Worm (Caenorhabditis elegans): ENCODE measurements around the gene C50C3.5.

C50C3.5 gene

DNA sequence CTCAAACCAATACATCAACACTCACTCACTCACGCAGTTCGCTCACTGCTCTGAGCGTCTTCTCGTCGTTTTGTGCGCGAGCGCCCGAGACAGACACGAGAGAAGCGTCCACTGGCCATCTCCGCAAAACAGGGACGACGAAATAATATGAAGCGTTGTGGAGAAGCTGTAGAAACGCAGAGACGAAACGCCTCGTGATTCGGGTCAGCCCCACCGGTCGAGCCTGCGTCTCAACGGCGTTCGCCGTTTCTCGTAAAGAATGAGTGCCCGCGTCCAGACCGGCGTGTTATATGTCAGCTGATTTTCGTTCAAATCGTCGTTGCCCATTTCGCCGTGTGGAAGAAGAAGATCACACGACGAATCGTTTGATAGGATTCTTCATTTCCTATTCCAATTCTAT, 48.5 kb downstream of the C50C3.5 start, which contains the start of gene fbxl-1 (continued):
- TF ChIP-seq ceh-28 (tag; optimal IDR thresholded peaks at IDR 0.05) = peak; percentile 33
- peak; percentile 93 for TF ChIP-seq jun-1 (tag; optimal IDR thresholded peaks at IDR 0.05)
- TF ChIP-seq skn-1 (tag; optimal IDR thresholded peaks at IDR 0.05) = no peak
- peak; percentile 20 for TF ChIP-seq tbx-2 (tag; optimal IDR thresholded peaks at IDR 0.05)
- peak; percentile 47 for TF ChIP-seq fkh-10 (GFP tag; optimal IDR thresholded peaks at IDR 0.05)
- TF ChIP-seq nhr-11 (tag; optimal IDR thresholded peaks at IDR 0.05) = no peak
- peak; percentile 94 for TF ChIP-seq hmg-11 (tag; optimal IDR thresholded peaks at IDR 0.05)

DNA sequence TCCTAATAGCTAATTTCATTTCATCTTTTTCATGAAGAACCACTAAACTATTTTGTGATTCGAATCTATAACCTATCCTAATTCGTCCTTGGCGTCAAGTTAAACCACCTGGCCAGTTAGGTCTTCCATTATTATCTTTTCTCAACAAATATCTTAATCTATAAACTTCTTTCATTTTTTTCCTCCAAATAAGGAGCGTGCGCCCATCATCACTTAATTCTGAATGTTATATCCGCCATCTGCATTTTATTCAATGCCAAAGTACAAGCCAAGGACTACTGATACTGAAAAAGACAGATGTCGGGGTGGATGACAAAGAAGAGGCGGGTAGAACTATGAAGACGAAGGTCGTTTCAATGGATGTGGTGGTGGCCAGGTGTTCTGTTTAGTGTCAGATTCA, 49.9 kb downstream of the C50C3.5 start:
- TF ChIP-seq zag-1 (tag; optimal IDR thresholded peaks at IDR 0.05) (no peak), nhr-25 (tag; optimal IDR thresholded peaks at IDR 0.05) (peak; percentile 48), ZK546.5 (tag; optimal IDR thresholded peaks at IDR 0.05) (no peak), nhr-11 (tag; optimal IDR thresholded peaks at IDR 0.05) (no peak), pha-4 (tag; optimal IDR thresholded peaks at IDR 0.05) (no peak), egl-5 (tag; optimal IDR thresholded peaks at IDR 0.05) (peak; percentile 25), nhr-23 (tag; optimal IDR thresholded peaks at IDR 0.05) (peak; percentile 2)

DNA sequence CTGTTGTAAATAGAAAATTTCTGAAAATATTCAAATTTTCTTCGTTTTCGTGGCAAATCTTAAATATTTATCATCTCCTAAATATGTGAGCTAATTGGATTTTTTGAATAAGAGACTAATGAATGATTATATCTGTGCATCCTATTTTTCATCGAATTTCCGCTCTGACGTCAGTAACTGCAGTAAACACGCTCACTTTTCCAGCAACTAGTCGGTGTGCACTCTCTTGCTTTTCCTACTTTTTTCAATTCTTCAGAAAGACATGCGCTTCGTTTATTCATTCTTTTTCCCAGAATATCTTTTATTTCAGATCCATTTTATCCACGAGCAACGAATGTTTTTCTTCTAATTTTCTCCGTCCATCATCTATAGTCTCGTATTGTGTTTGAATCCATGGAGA, 50.5 kb downstream of the C50C3.5 start:
- TF ChIP-seq nfya-1 (tag; optimal IDR thresholded peaks at IDR 0.05; ENCODE audit: insufficient read depth) = peak; percentile 12
- TF ChIP-seq tbx-2 (tag; optimal IDR thresholded peaks at IDR 0.05) = no peak
- TF ChIP-seq nhr-11 (tag; optimal IDR thresholded peaks at IDR 0.05) = peak; percentile 32

Measured in whole organism, L3 larva.